Worm (Caenorhabditis elegans) whole organism, L4 larva: Measurements from ENCODE around the gene F58B3.4.

Experiments
- F10B5.3 ChIP-seq: sonication (generic microtip); optimal IDR thresholded peaks from 2 replicates; lab custom pipeline; 2016; ENCODE audit warnings: mild to moderate bottlenecking, missing genetic modification characterization, missing compliant biosample characterization
- F26F4.8 ChIP-seq: fragments of 200-800 bp; sonication (Bioruptor generic); conservative IDR thresholded peaks from 2 replicates; pipeline ENCODE4 v1.3.6; 2022; ENCODE audit warnings: missing genetic modification characterization, missing compliant biosample characterization
- F37D6.2 ChIP-seq: sonication (generic microtip); optimal IDR thresholded peaks from 2 replicates; lab custom pipeline; 2016; ENCODE audit warnings: mild to moderate bottlenecking, missing genetic modification characterization, missing compliant biosample characterization
- F49E8.2 ChIP-seq: sonication (generic microtip); optimal IDR thresholded peaks from 2 replicates; lab custom pipeline; 2016; ENCODE audit warnings: missing compliant biosample characterization, mild to moderate bottlenecking, missing genetic modification characterization, borderline replicate concordance
- Y75B8A.6 ChIP-seq: fragments of 200-800 bp; sonication (Bioruptor generic); IDR thresholded peaks from 2 replicates; pipeline ENCODE4 v1.3.6; 2022; ENCODE audit warnings: missing genetic modification reagents, missing genetic modification characterization, missing compliant biosample characterization
- ZK337.2 ChIP-seq: fragments of 200-800 bp; sonication (Bioruptor generic); IDR thresholded peaks from 2 replicates; pipeline ENCODE4 v1.3.6; 2022; ENCODE audit warnings: missing genetic modification reagents, missing genetic modification characterization, missing compliant biosample characterization
- attf-4 ChIP-seq: sonication (generic microtip); optimal IDR thresholded peaks from 3 replicates; lab custom pipeline; 2017; ENCODE audit warnings: missing biosample characterization, missing genetic modification characterization
- ceh-20 ChIP-seq: fragments of 200-800 bp; sonication (Bioruptor generic); IDR thresholded peaks from 2 replicates; pipeline ENCODE4 v1.3.6; 2022; ENCODE audit warnings: missing genetic modification reagents, missing genetic modification characterization, missing compliant biosample characterization
- ceh-32 ChIP-seq: sonication (generic microtip); optimal IDR thresholded peaks from 2 replicates; lab custom pipeline; 2016; ENCODE audit warnings: mild to moderate bottlenecking, missing genetic modification characterization, missing compliant biosample characterization; ENCODE audit not compliant: poor library complexity
- ceh-44 ChIP-seq: fragments of 200-800 bp; sonication (Bioruptor generic); IDR thresholded peaks from 2 replicates; pipeline ENCODE4 v1.3.6; 2022; ENCODE audit warnings: missing genetic modification reagents, missing genetic modification characterization, missing compliant biosample characterization
- ceh-62 ChIP-seq: sonication (generic microtip); optimal IDR thresholded peaks from 2 replicates; lab custom pipeline; 2017; ENCODE audit warnings: missing biosample characterization, missing genetic modification characterization
- ceh-82 ChIP-seq: sonication (generic microtip); optimal IDR thresholded peaks from 2 replicates; lab custom pipeline; 2017; ENCODE audit warnings: missing biosample characterization, missing genetic modification characterization
- daf-16 ChIP-seq, 3 experiments: sonication (generic microtip); optimal IDR thresholded peaks; 2 replicates each; lab custom pipeline; 2016 to 2017; ENCODE audit warnings: missing genetic modification characterization in 3 of 3, missing genetic modification reagents in 3 of 3, mild to moderate bottlenecking in 2 of 3, missing compliant biosample characterization in 2 of 3, missing biosample characterization in 1 of 3, moderate library complexity in 1 of 3
- daf-19 ChIP-seq: fragments of 200-800 bp; sonication (Bioruptor generic); conservative IDR thresholded peaks from 2 replicates; pipeline ENCODE4 v1.3.6; 2022; ENCODE audit warnings: missing genetic modification characterization, missing compliant biosample characterization
- dmd-9 ChIP-seq: fragments of 200-800 bp; sonication (Bioruptor generic); IDR thresholded peaks from 2 replicates; pipeline ENCODE4 v1.3.6; 2022; ENCODE audit warnings: missing genetic modification reagents, missing genetic modification characterization, missing compliant biosample characterization
- dpl-1 ChIP-seq: fragments of 150-350 bp; optimal IDR thresholded peaks from 2 replicates; lab custom pipeline; 2014; ENCODE audit warnings: missing biosample characterization, missing genetic modification reagents, missing genetic modification characterization
- duxl-1 ChIP-seq: sonication (generic microtip); optimal IDR thresholded peaks from 2 replicates; lab custom pipeline; 2016; ENCODE audit warnings: mild to moderate bottlenecking, missing genetic modification characterization, moderate library complexity, missing compliant biosample characterization; ENCODE audit not compliant: poor library complexity
- dve-1 ChIP-seq: sonication (generic microtip); optimal IDR thresholded peaks from 2 replicates; lab custom pipeline; 2017; ENCODE audit warnings: antibody characterized with exemption, mild to moderate bottlenecking, missing genetic modification characterization, missing compliant biosample characterization; ENCODE audit not compliant: insufficient read depth
- gei-8 ChIP-seq: fragments of 200-800 bp; sonication (Bioruptor generic); optimal IDR thresholded peaks from 2 replicates; lab custom pipeline; 2018; ENCODE audit warnings: mild to moderate bottlenecking, missing genetic modification characterization, missing compliant biosample characterization
- hlh-11 ChIP-seq: fragments of 200-800 bp; sonication (Bioruptor generic); optimal IDR thresholded peaks from 2 replicates; lab custom pipeline; 2018; ENCODE audit warnings: mild to moderate bottlenecking, missing genetic modification characterization, missing compliant biosample characterization
- hlh-30 ChIP-seq: sonication (generic microtip); optimal IDR thresholded peaks from 2 replicates; lab custom pipeline; 2017; ENCODE audit warnings: antibody characterized with exemption, mild to moderate bottlenecking, missing genetic modification characterization, missing compliant biosample characterization; ENCODE audit not compliant: insufficient read depth
- lin-13 ChIP-seq: fragments of 150-350 bp; optimal IDR thresholded peaks from 2 replicates; lab custom pipeline; 2014; ENCODE audit warnings: missing biosample characterization, missing genetic modification reagents, missing genetic modification characterization
- lir-3 ChIP-seq: sonication (generic microtip); optimal IDR thresholded peaks from 2 replicates; lab custom pipeline; 2016; ENCODE audit warnings: mild to moderate bottlenecking, missing genetic modification characterization, missing compliant biosample characterization
- mxl-3 ChIP-seq: fragments of 200-800 bp; sonication (Bioruptor generic); optimal IDR thresholded peaks from 2 replicates; lab custom pipeline; 2018; ENCODE audit warnings: mild to moderate bottlenecking, missing genetic modification characterization, missing compliant biosample characterization
- nhr-28 ChIP-seq: fragments of 150-350 bp; optimal IDR thresholded peaks from 2 replicates; lab custom pipeline; 2014; ENCODE audit warnings: missing biosample characterization, missing genetic modification characterization
- nhr-76 ChIP-seq: fragments of 150-350 bp; optimal IDR thresholded peaks from 2 replicates; lab custom pipeline; 2014; ENCODE audit warnings: missing biosample characterization, missing genetic modification characterization
- nhr-77 ChIP-seq: fragments of 150-350 bp; optimal IDR thresholded peaks from 2 replicates; lab custom pipeline; 2014; ENCODE audit warnings: missing biosample characterization, missing genetic modification characterization
- pqm-1 ChIP-seq: sonication (generic microtip); optimal IDR thresholded peaks from 2 replicates; lab custom pipeline; 2017; ENCODE audit warnings: missing biosample characterization, missing genetic modification characterization
- sdz-12 ChIP-seq: fragments of 200-800 bp; sonication (Bioruptor generic); optimal IDR thresholded peaks from 2 replicates; lab custom pipeline; 2018; ENCODE audit warnings: mild to moderate bottlenecking, missing genetic modification characterization, missing compliant biosample characterization
- set-16 ChIP-seq: fragments of 200-800 bp; sonication (Bioruptor generic); IDR thresholded peaks from 2 replicates; pipeline ENCODE4 v1.3.6; 2022; ENCODE audit warnings: missing genetic modification reagents, missing genetic modification characterization, missing compliant biosample characterization
- snpc-1.2 ChIP-seq: fragments of 200-800 bp; sonication (Bioruptor generic); IDR thresholded peaks from 2 replicates; pipeline ENCODE4 v1.3.6; 2022; ENCODE audit warnings: missing genetic modification reagents, missing genetic modification characterization, missing compliant biosample characterization
- snpc-4 ChIP-seq: fragments of 150-350 bp; optimal IDR thresholded peaks from 2 replicates; lab custom pipeline; 2014; ENCODE audit warnings: missing biosample characterization, missing genetic modification characterization
- spr-1 ChIP-seq: sonication (generic microtip); optimal IDR thresholded peaks from 2 replicates; lab custom pipeline; 2016; ENCODE audit warnings: mild to moderate bottlenecking, missing genetic modification characterization, missing compliant biosample characterization
- tag-97 ChIP-seq: fragments of 200-800 bp; sonication (Bioruptor generic); IDR thresholded peaks from 2 replicates; pipeline ENCODE4 v1.3.6; 2022; ENCODE audit warnings: missing genetic modification characterization, missing compliant biosample characterization
- unc-62 ChIP-seq, 3 experiments: fragments of 150-350 bp in 1 of 3; sonication (generic microtip); optimal IDR thresholded peaks in 2 of 3; peaks in 1 of 3; 1 replicate in 1 of 3; 2 replicates in 2 of 3; lab custom pipeline; 2014 to 2017; ENCODE audit warnings: missing biosample characterization in 3 of 3, missing genetic modification characterization in 3 of 3, missing genetic modification reagents in 3 of 3, missing genotype in 1 of 3
- zag-1 ChIP-seq: fragments of 150-350 bp; optimal IDR thresholded peaks from 2 replicates; lab custom pipeline; 2014; ENCODE audit warnings: missing biosample characterization, missing genetic modification characterization
- zip-11 ChIP-seq: fragments of 200-800 bp; sonication (Bioruptor generic); IDR thresholded peaks from 2 replicates; pipeline ENCODE4 v1.3.6; 2022; ENCODE audit warnings: missing genetic modification characterization, missing compliant biosample characterization

The F58B3.4 gene

DNA sequence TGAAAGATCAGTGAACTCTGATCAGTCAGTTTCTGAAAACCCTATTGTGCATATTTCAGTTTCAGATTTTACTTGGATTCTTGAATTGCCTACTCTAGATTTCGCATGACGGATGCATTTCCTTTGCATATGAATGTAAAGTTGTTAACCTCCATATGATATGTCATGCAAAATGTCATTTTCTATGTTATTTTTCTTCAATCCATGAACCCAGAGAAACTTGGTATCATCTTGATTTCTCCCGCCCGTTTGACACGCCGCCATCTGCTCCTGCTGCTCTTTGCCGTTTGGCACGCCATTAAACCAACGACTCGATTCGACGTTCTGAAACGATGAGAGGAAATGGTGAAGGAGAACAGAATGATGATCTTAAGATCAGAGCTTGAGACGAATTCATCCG is 18.7 kb upstream of the F58B3.4 start:
- TF ChIP-seq hlh-11 (tag; lab: Kevin White, UChicago) (no peak), unc-62 (GFP tag; optimal IDR thresholded peaks at IDR 0.05 in 1 of 2; lab: Kevin White, UChicago) (peak in 1 of 2 experiments; percentile 93), unc-62 (tag; optimal IDR thresholded peaks at IDR 0.05; lab: Kevin White, UChicago) (no peak), lir-3 (tag; lab: Kevin White, UChicago) (no peak)

DNA sequence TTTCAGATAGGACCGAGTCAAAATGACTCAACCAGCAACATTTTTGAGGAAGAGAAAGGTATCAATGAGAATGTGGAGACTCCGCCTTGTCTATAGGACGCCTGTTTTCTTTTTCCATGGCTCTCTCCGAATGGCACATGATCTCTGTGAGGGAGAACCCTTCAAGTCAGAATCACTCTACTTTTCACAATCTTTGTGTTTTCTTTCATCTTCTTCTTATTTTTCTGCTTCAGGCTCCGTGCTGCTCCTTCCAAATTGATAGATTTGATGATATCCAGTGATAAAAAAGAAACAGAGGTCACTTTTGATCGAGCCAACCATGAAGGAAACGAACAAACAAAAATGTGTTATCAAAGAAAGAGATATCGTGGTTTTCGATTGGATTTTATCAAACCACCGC is 17.4 kb upstream of the F58B3.4 start, which contains the start of gene ZK809.8:
Gene ZK809.8 (minus strand): TSS at position 34 of the 400 bp plus-strand sequence.
- TF ChIP-seq unc-62 (GFP tag; optimal IDR thresholded peaks at IDR 0.05 in 1 of 2; lab: Kevin White, UChicago), result peak in 1 of 2 experiments; percentile 87
- TF ChIP-seq unc-62 (tag; optimal IDR thresholded peaks at IDR 0.05; lab: Kevin White, UChicago), result no peak
- peak; percentile 44 for TF ChIP-seq hlh-11 (tag; lab: Kevin White, UChicago)
- no peak for TF ChIP-seq sdz-12 (GFP tag; lab: Kevin White, UChicago)
- TF ChIP-seq hlh-30 (tag; lab: Kevin White, UChicago), result peak; percentile 5
- TF ChIP-seq daf-16 (GFP tag; optimal IDR thresholded peaks at IDR 0.05; lab: Kevin White, UChicago), result peak in 1 of 2 experiments; percentile 77
- no peak for TF ChIP-seq daf-16 (tag; optimal IDR thresholded peaks at IDR 0.05; lab: Kevin White, UChicago)

DNA sequence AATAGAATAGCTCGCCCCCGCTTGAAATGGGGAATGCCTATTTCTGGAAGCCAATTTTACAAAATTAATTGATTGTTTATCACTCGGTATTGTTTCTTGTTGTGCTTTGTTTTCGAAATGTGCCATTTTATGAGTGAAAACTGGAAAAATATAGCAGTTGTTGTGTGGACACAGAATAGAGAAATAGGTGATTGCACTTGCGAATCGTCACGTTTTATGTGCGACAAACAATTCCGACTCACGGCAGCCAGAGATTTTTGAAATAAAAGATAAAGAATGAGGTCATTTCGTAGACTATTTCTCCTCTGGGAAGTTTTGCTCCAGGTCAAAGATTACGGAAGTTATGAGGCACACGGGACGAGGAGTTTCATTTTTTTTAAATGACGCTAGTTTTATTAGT is 15.3 kb upstream of the F58B3.4 start:
- TF ChIP-seq ceh-44 (GFP tag; lab: Robert Waterston, UW) (no peak), ceh-20 (GFP tag; lab: Robert Waterston, UW) (no peak), daf-16 (GFP tag; optimal IDR thresholded peaks at IDR 0.05; lab: Kevin White, UChicago) (peak in 1 of 2 experiments; percentile 77), daf-16 (tag; optimal IDR thresholded peaks at IDR 0.05; lab: Kevin White, UChicago) (peak; percentile 74), hlh-11 (tag; lab: Kevin White, UChicago) (peak; percentile 9), snpc-4 (tag; lab: Kevin White, UChicago) (no peak), F49E8.2 (tag; lab: Kevin White, UChicago) (no peak), zip-11 (no peak), nhr-77 (no peak), snpc-1.2 (GFP tag; lab: Robert Waterston, UW) (no peak), mxl-3 (GFP tag; lab: Kevin White, UChicago) (no peak), lin-13 (GFP tag; lab: Kevin White, UChicago) (no peak), Y75B8A.6 (GFP tag; lab: Robert Waterston, UW) (no peak), dve-1 (tag; lab: Kevin White, UChicago) (peak; percentile 48)

- TF ChIP-seq nhr-28 (tag; lab: Kevin White, UChicago) (peak; percentile 2), pqm-1 (tag; lab: Kevin White, UChicago) (no peak), duxl-1 (tag; lab: Kevin White, UChicago) (no peak), tag-97 (no peak), dmd-9 (GFP tag; lab: Robert Waterston, UW) (no peak), F26F4.8 (no peak), ceh-32 (tag; lab: Kevin White, UChicago) (no peak), F10B5.3 (tag; lab: Kevin White, UChicago) (no peak), attf-4 (tag; lab: Kevin White, UChicago) (no peak), nhr-76 (tag; lab: Kevin White, UChicago) (no peak), F37D6.2 (tag; lab: Kevin White, UChicago) (no peak), ceh-82 (tag; lab: Kevin White, UChicago) (no peak), zag-1 (no peak), set-16 (GFP tag; lab: Robert Waterston, UW) (no peak), spr-1 (tag; lab: Kevin White, UChicago) (no peak), unc-62 (GFP tag; optimal IDR thresholded peaks at IDR 0.05 in 1 of 2; lab: Kevin White, UChicago) (peak in 1 of 2 experiments; percentile 92), unc-62 (tag; optimal IDR thresholded peaks at IDR 0.05; lab: Kevin White, UChicago) (no peak), zip-11 (no peak), dpl-1 (no peak), dve-1 (tag; lab: Kevin White, UChicago) (peak; percentile 39), ceh-62 (tag; lab: Kevin White, UChicago) (no peak), daf-16 (GFP tag; optimal IDR thresholded peaks at IDR 0.05; lab: Kevin White, UChicago) (no peak), daf-16 (tag; optimal IDR thresholded peaks at IDR 0.05; lab: Kevin White, UChicago) (peak; percentile 86), hlh-30 (tag; lab: Kevin White, UChicago) (no peak), ZK337.2 (GFP tag; lab: Robert Waterston, UW) (no peak), gei-8 (GFP tag; lab: Kevin White, UChicago) (no peak), daf-19 (GFP tag; lab: Robert Waterston, UW) (no peak)
These were observed 13.7 kb upstream of the F58B3.4 start for ce11 chrIV:11645354-11645753.
